Fruit fly (Drosophila melanogaster) Kc167 (cell line): ENCODE measurements around the gene Acbp1.

ENCODE experiments used
- Myc ChIP-seq: fragments of >200 bp; optimal IDR thresholded peaks from 2 replicates; lab custom pipeline; 2017; ENCODE audit warnings: missing external identifiers
- h ChIP-seq: fragments of >200 bp; optimal IDR thresholded peaks from 3 replicates; lab custom pipeline; 2018; ENCODE audit warnings: missing external identifiers

DNA sequence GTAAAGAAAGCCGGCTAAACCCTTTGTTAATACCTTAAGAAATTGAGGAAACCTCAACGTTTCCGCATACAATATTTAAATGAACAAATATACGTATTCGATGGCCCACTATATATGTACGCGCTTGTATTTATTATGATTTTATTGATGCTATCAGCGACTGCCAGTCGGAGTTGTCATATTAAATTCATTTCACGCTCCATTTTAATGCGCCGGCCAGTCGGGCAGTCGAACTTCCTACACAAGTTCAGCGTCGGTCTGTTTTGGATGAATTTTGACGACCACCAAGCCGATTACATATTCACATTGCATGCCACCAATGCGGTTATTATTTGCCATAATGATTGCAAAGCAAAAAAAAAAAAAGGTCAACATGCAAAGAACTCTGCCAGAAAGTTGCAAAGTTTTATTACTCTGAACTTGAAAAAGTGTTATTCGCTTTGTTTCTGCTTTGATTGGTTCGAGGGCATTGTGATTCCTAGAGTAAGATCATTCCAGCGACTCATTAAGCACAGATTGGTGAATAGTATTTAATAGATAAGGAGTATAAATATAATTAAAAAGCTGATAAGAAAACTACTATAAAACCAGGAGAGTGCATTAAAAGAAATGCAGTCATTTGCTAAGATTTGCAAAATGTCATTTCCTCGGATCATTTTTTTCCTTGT lies 15.1 kb downstream of the Acbp1 start, which contains the start of gene CG31606:
- no peak for TF ChIP-seq Myc (lab: Kevin White, UChicago)
- no peak for TF ChIP-seq h (lab: Kevin White, UChicago)
